Worm (Caenorhabditis elegans) whole organism, L2 larva: ENCODE results near the gene ssp-34.
"Not testable (repeated sequence)": the region's sequence is repeated elsewhere in the genome, so short reads cannot be mapped to it uniquely, and the experiment has no call there.

Experiments
- F13H6.1 ChIP-seq: sonication (generic microtip); optimal IDR thresholded peaks from 2 replicates; lab custom pipeline; 2016; ENCODE audit warnings: missing genetic modification characterization, missing compliant biosample characterization
- R02D3.7 ChIP-seq: fragments of 150-350 bp; optimal IDR thresholded peaks from 2 replicates; lab custom pipeline; 2014; ENCODE audit warnings: missing biosample characterization, missing genetic modification characterization
- ZK546.5 ChIP-seq: sonication (generic microtip); optimal IDR thresholded peaks from 2 replicates; lab custom pipeline; 2017; ENCODE audit warnings: missing biosample characterization, missing genetic modification characterization
- alr-1 ChIP-seq: fragments of 150-350 bp; optimal IDR thresholded peaks from 2 replicates; lab custom pipeline; 2014; ENCODE audit warnings: missing biosample characterization, missing genetic modification characterization
- aly-2 ChIP-seq: fragments of 150-350 bp; optimal IDR thresholded peaks from 2 replicates; lab custom pipeline; 2014; ENCODE audit warnings: missing biosample characterization, missing genetic modification characterization
- ama-1 ChIP-seq: fragments of 150-350 bp; optimal IDR thresholded peaks from 2 replicates; lab custom pipeline; 2018; ENCODE audit warnings: inconsistent platforms
- blmp-1 ChIP-seq: sonication (generic microtip); optimal IDR thresholded peaks from 2 replicates; lab custom pipeline; 2017; ENCODE audit warnings: missing genetic modification characterization, mild to moderate bottlenecking, missing compliant biosample characterization, antibody characterized with exemption, moderate library complexity; ENCODE audit not compliant: insufficient read depth
- ceh-16 ChIP-seq: fragments of 150-350 bp; optimal IDR thresholded peaks from 2 replicates; lab custom pipeline; 2014; ENCODE audit warnings: missing biosample characterization, missing genetic modification characterization
- dmd-4 ChIP-seq: sonication (generic microtip); optimal IDR thresholded peaks from 2 replicates; lab custom pipeline; 2017; ENCODE audit warnings: missing biosample characterization, missing genetic modification characterization
- egl-27 ChIP-seq: sonication (generic microtip); optimal IDR thresholded peaks from 3 replicates; lab custom pipeline; 2017; ENCODE audit warnings: missing biosample characterization, missing genetic modification reagents, missing genetic modification characterization
- elt-1 ChIP-seq: fragments of 150-350 bp; optimal IDR thresholded peaks from 2 replicates; lab custom pipeline; 2014; ENCODE audit warnings: missing biosample characterization, missing genetic modification characterization
- elt-3 ChIP-seq: sonication (generic microtip); optimal IDR thresholded peaks from 2 replicates; lab custom pipeline; 2017; ENCODE audit warnings: missing biosample characterization, missing genetic modification characterization
- gmeb-1 ChIP-seq: fragments of 150-350 bp; optimal IDR thresholded peaks from 2 replicates; lab custom pipeline; 2014; ENCODE audit warnings: missing biosample characterization, missing genetic modification characterization
- lin-11 ChIP-seq: fragments of 150-350 bp; sonication (generic microtip); optimal IDR thresholded peaks from 2 replicates; lab custom pipeline; 2014; ENCODE audit warnings: missing biosample characterization, missing genetic modification characterization, inconsistent platforms, mixed read lengths
- lin-13 ChIP-seq: fragments of 150-350 bp; optimal IDR thresholded peaks from 2 replicates; lab custom pipeline; 2014; ENCODE audit warnings: missing biosample characterization, missing genetic modification reagents, missing genetic modification characterization
- mab-5 ChIP-seq: fragments of 150-350 bp; optimal IDR thresholded peaks from 2 replicates; lab custom pipeline; 2014; ENCODE audit warnings: missing biosample characterization, missing genetic modification characterization
- mbf-1 ChIP-seq: sonication (generic microtip); optimal IDR thresholded peaks from 2 replicates; lab custom pipeline; 2017; ENCODE audit warnings: missing biosample characterization, missing genetic modification characterization
- mdl-1 ChIP-seq, 2 experiments: fragments of 150-350 bp in 1 of 2; sonication (generic microtip) in 1 of 2; optimal IDR thresholded peaks; 2 replicates each; lab custom pipeline; 2017; ENCODE audit warnings: missing biosample characterization in 2 of 2, missing genetic modification characterization in 2 of 2
- nhr-10 ChIP-seq: sonication (generic microtip); optimal IDR thresholded peaks from 2 replicates; lab custom pipeline; 2017; ENCODE audit warnings: missing biosample characterization, missing genetic modification characterization
- nhr-11 ChIP-seq: fragments of 150-350 bp; optimal IDR thresholded peaks from 2 replicates; lab custom pipeline; 2014; ENCODE audit warnings: missing biosample characterization, missing genetic modification characterization
- nhr-12 ChIP-seq: fragments of 150-350 bp; optimal IDR thresholded peaks from 2 replicates; lab custom pipeline; 2014; ENCODE audit warnings: missing biosample characterization, missing genetic modification characterization
- nhr-129 ChIP-seq: fragments of 150-350 bp; optimal IDR thresholded peaks from 2 replicates; lab custom pipeline; 2014; ENCODE audit warnings: missing biosample characterization, missing genetic modification characterization
- nhr-21 ChIP-seq: fragments of 150-350 bp; optimal IDR thresholded peaks from 2 replicates; lab custom pipeline; 2014; ENCODE audit warnings: missing biosample characterization, missing genetic modification characterization
- nhr-23 ChIP-seq: fragments of 150-350 bp; optimal IDR thresholded peaks from 2 replicates; lab custom pipeline; 2014; ENCODE audit warnings: missing biosample characterization, missing genetic modification reagents, missing genetic modification characterization
- nhr-237 ChIP-seq: fragments of 150-350 bp; optimal IDR thresholded peaks from 2 replicates; lab custom pipeline; 2014; ENCODE audit warnings: missing biosample characterization, missing genetic modification characterization
- nhr-25 ChIP-seq: fragments of 150-350 bp; sonication (generic microtip); optimal IDR thresholded peaks from 3 replicates; lab custom pipeline; 2014; ENCODE audit warnings: missing biosample characterization, missing genetic modification characterization
- nhr-6 ChIP-seq: fragments of 150-350 bp; optimal IDR thresholded peaks from 2 replicates; lab custom pipeline; 2014; ENCODE audit warnings: missing biosample characterization, missing genetic modification characterization
- sem-4 ChIP-seq: fragments of 150-350 bp; optimal IDR thresholded peaks from 2 replicates; lab custom pipeline; 2014; ENCODE audit warnings: missing biosample characterization, missing genetic modification reagents, missing genetic modification characterization
- skn-1 ChIP-seq: sonication (generic microtip); optimal IDR thresholded peaks from 2 replicates; lab custom pipeline; 2017; ENCODE audit warnings: missing biosample characterization, missing genetic modification characterization
- snpc-4 ChIP-seq: fragments of 150-350 bp; optimal IDR thresholded peaks from 2 replicates; lab custom pipeline; 2014; ENCODE audit warnings: missing biosample characterization, missing genetic modification characterization
- unc-39 ChIP-seq: fragments of 150-350 bp; optimal IDR thresholded peaks from 2 replicates; lab custom pipeline; 2014; ENCODE audit warnings: missing biosample characterization, missing genetic modification characterization
- unc-55 ChIP-seq: fragments of 150-350 bp; sonication (generic microtip); optimal IDR thresholded peaks from 3 replicates; lab custom pipeline; 2014; ENCODE audit warnings: missing biosample characterization, missing genetic modification reagents, missing genetic modification characterization
- unc-62 ChIP-seq: fragments of 150-350 bp; optimal IDR thresholded peaks from 2 replicates; lab custom pipeline; 2014; ENCODE audit warnings: missing biosample characterization, missing genetic modification reagents, missing genetic modification characterization
- zag-1 ChIP-seq: fragments of 150-350 bp; optimal IDR thresholded peaks from 2 replicates; lab custom pipeline; 2014; ENCODE audit warnings: missing biosample characterization, missing genetic modification characterization
- ztf-11 ChIP-seq: sonication (generic microtip); optimal IDR thresholded peaks from 2 replicates; lab custom pipeline; 2017; ENCODE audit warnings: missing biosample characterization, missing genetic modification characterization
- ztf-4 ChIP-seq: fragments of 150-350 bp; optimal IDR thresholded peaks from 2 replicates; lab custom pipeline; 2014; ENCODE audit warnings: missing biosample characterization, missing genetic modification characterization

Gene ssp-34

ce11 chrIV:10764206-10764605 lies 25.8 kb upstream of the ssp-34 start, which contains the start of gene T25B9.11:
Gene T25B9.11, plus strand, starts transcription at chrIV:10764506.
- TF ChIP-seq alr-1 (tag; lab: Kevin White, UChicago) (no peak), dmd-4 (tag; lab: Kevin White, UChicago) (no peak), blmp-1 (no peak), R02D3.7 (tag; lab: Kevin White, UChicago) (no peak), nhr-10 (tag; lab: Kevin White, UChicago) (no peak), egl-27 (tag; lab: Kevin White, UChicago) (no peak), ztf-4 (tag; lab: Kevin White, UChicago) (no peak), nhr-25 (tag; lab: Kevin White, UChicago) (no peak), mdl-1 (tag; optimal IDR thresholded peaks at IDR 0.05; lab: Kevin White, UChicago) (no peak), ztf-11 (tag; lab: Kevin White, UChicago) (no peak), elt-1 (no peak)

- TF ChIP-seq zag-1 (tag; lab: Kevin White, UChicago) (no peak), elt-3 (no peak), nhr-11 (tag; lab: Kevin White, UChicago) (no peak), lin-13 (no peak), F13H6.1 (tag; lab: Kevin White, UChicago) (no peak), mdl-1 (tag; optimal IDR thresholded peaks at IDR 0.05; lab: Kevin White, UChicago) (no peak), snpc-4 (tag; lab: Kevin White, UChicago) (no peak), alr-1 (tag; lab: Kevin White, UChicago) (no peak), elt-1 (no peak), mab-5 (tag; lab: Kevin White, UChicago) (no peak)
Measured at ce11 chrIV:10761344-10761743, 22.9 kb upstream of the ssp-34 start, which contains the start of gene ugt-54. Gene ugt-54, plus strand, starts transcription at chrIV:10761698.

DNA sequence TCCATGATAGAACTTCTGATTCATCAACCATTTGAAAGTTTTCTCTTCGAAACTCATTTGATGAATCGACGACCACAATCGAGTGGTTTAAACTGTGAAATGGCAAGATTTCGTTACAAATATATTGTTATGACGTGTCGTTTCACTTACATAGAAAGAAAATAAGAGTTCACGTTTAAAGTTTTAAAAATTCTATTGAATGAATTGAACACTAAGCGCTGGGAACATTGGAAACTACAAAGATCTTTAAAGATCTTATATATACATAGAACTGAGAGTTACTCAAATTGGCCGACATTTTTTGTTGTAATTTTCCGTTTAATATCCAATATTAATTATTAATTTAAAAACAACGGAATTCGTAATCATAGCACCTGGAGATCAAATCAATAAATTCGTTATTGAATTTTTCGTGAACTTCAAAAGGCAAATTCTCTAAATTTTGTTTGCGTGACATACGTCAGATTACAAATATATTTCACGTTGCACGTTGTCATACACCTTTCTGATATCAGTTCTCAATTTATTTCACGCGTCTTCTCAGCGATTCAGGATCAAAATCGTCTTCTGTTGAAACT lies 19.3 kb upstream of the ssp-34 start, which contains the start of the genes T25B9.4 and T25B9.6:
TSS of gene T25B9.4 (minus strand) at position 101 of the 578 bp plus-strand sequence.
TSS of gene T25B9.6 (plus strand) at position 528 of the 578 bp plus-strand sequence.
- TF ChIP-seq R02D3.7 (tag; lab: Kevin White, UChicago) (no peak), unc-39 (tag; lab: Kevin White, UChicago) (no peak), elt-3 (no peak), ZK546.5 (tag; lab: Kevin White, UChicago) (no peak), gmeb-1 (no peak), aly-2 (tag; lab: Kevin White, UChicago) (no peak), unc-55 (no peak), zag-1 (tag; lab: Kevin White, UChicago) (no peak), ama-1 (lab: Kevin White, UChicago) (no peak), nhr-25 (tag; lab: Kevin White, UChicago) (no peak), ztf-4 (tag; lab: Kevin White, UChicago) (no peak), nhr-129 (tag; lab: Kevin White, UChicago) (no peak), unc-62 (GFP tag; lab: Kevin White, UChicago) (no peak)

- no peak for TF ChIP-seq nhr-6 (tag; lab: Kevin White, UChicago)
- no peak for TF ChIP-seq lin-13
- TF ChIP-seq alr-1 (tag; lab: Kevin White, UChicago): no peak
- no peak for TF ChIP-seq F13H6.1 (tag; lab: Kevin White, UChicago)
- TF ChIP-seq skn-1: no peak
- TF ChIP-seq unc-62 (GFP tag; lab: Kevin White, UChicago): no peak
- TF ChIP-seq nhr-10 (tag; lab: Kevin White, UChicago): no peak
Measured at ce11 chrIV:10754685-10755084, 16.3 kb upstream of the ssp-34 start, which contains the start of gene T25B9.5. Gene T25B9.5, minus strand, starts transcription at chrIV:10754785.

- not testable (repeated sequence) for TF ChIP-seq mdl-1 (tag; optimal IDR thresholded peaks at IDR 0.05; lab: Kevin White, UChicago); ZK546.5 (tag; lab: Kevin White, UChicago); nhr-23 (tag; lab: Kevin White, UChicago)
Measured at ce11 chrIV:10751740-10752139, 13.3 kb upstream of the ssp-34 start, which contains the start of gene T25B9.2. Gene T25B9.2, minus strand, starts transcription at chrIV:10751840.

- TF ChIP-seq alr-1 (tag; lab: Kevin White, UChicago) (no peak), snpc-4 (tag; lab: Kevin White, UChicago) (no peak), ama-1 (lab: Kevin White, UChicago) (no peak), nhr-10 (tag; lab: Kevin White, UChicago) (no peak), ceh-16 (tag; lab: Kevin White, UChicago) (no peak), lin-11 (tag; lab: Kevin White, UChicago) (no peak), zag-1 (tag; lab: Kevin White, UChicago) (no peak), elt-3 (no peak), ztf-11 (tag; lab: Kevin White, UChicago) (no peak), F13H6.1 (tag; lab: Kevin White, UChicago) (no peak), nhr-237 (tag; lab: Kevin White, UChicago) (no peak), mbf-1 (tag; lab: Kevin White, UChicago) (no peak), sem-4 (tag; lab: Kevin White, UChicago) (no peak), nhr-21 (tag; lab: Kevin White, UChicago) (no peak), gmeb-1 (no peak), nhr-12 (tag; lab: Kevin White, UChicago) (no peak)
Measured at ce11 chrIV:10750041-10750440, 11.6 kb upstream of the ssp-34 start, which contains the start of gene T25B9.1. Gene T25B9.1, minus strand, starts transcription at chrIV:10750141.
